Fruit fly (Drosophila melanogaster) whole organism, embryonic: ENCODE results near the gene CG10730.

Experiments used
- Awh ChIP-seq: fragments of 200-800 bp; sonication (Bioruptor generic); IDR thresholded peaks from 2 replicates; pipeline ENCODE4, ENCODE4 v1.3.6; 2022; ENCODE audit warnings: missing biosample characterization, missing genetic modification characterization
- CG10431 ChIP-seq: fragments of 200-800 bp; sonication (Bioruptor generic); optimal IDR thresholded peaks from 3 replicates; lab custom pipeline; 2018; ENCODE audit warnings: missing biosample characterization, mild to moderate bottlenecking, missing genetic modification characterization
- CG10543 ChIP-seq: fragments of 200-800 bp; sonication (Bioruptor generic); optimal IDR thresholded peaks from 3 replicates; lab custom pipeline; 2017; ENCODE audit warnings: missing biosample characterization, mild to moderate bottlenecking, missing genetic modification characterization, moderate library complexity
- CG10654 ChIP-seq: fragments of 200-800 bp; sonication (Bioruptor generic); optimal IDR thresholded peaks from 2 replicates; lab custom pipeline; 2016; ENCODE audit warnings: missing biosample characterization, missing genetic modification characterization
- CG11696 ChIP-seq: fragments of 200-800 bp; sonication (Bioruptor generic); IDR thresholded peaks from 2 replicates; pipeline ENCODE4 v1.3.6; 2022; ENCODE audit warnings: missing biosample characterization, missing genetic modification characterization
- CG12744 ChIP-seq: fragments of 200-800 bp; sonication (Bioruptor generic); optimal IDR thresholded peaks from 2 replicates; lab custom pipeline; 2016; ENCODE audit warnings: missing biosample characterization, missing genetic modification characterization
- CG13894 ChIP-seq: fragments of 200-800 bp; sonication (Bioruptor generic); optimal IDR thresholded peaks from 3 replicates; lab custom pipeline; 2018; ENCODE audit warnings: missing biosample characterization, mild to moderate bottlenecking, missing genetic modification characterization, moderate library complexity
- CG14710 ChIP-seq: fragments of 200-800 bp; sonication (Bioruptor generic); optimal IDR thresholded peaks from 3 replicates; lab custom pipeline; 2019; ENCODE audit warnings: missing biosample characterization, mild to moderate bottlenecking, missing genetic modification characterization, moderate library complexity
- CG15601 ChIP-seq: fragments of 200-800 bp; sonication (Bioruptor generic); optimal IDR thresholded peaks from 3 replicates; lab custom pipeline; 2019; ENCODE audit warnings: missing biosample characterization, mild to moderate bottlenecking, missing genetic modification characterization, moderate library complexity
- CG2120 ChIP-seq: fragments of 200-800 bp; sonication (Bioruptor generic); optimal IDR thresholded peaks from 3 replicates; lab custom pipeline; 2016; ENCODE audit warnings: missing biosample characterization, missing genetic modification characterization
- CG2129 ChIP-seq: fragments of 200-800 bp; sonication (Bioruptor generic); IDR thresholded peaks from 2 replicates; pipeline ENCODE4 v1.3.6; 2022; ENCODE audit warnings: missing biosample characterization, missing genetic modification characterization; ENCODE audit not compliant: partially characterized antibody
- CG2202 ChIP-seq: fragments of 200-800 bp; sonication (Bioruptor generic); optimal IDR thresholded peaks from 2 replicates; lab custom pipeline; 2018; ENCODE audit warnings: missing biosample characterization, mild to moderate bottlenecking, missing genetic modification characterization
- CG31365 ChIP-seq: fragments of 200-800 bp; sonication (Bioruptor generic); optimal IDR thresholded peaks from 2 replicates; lab custom pipeline; 2018; ENCODE audit warnings: missing biosample characterization, mild to moderate bottlenecking, missing genetic modification characterization
- CG3407 ChIP-seq: fragments of 200-800 bp; sonication (Bioruptor generic); optimal IDR thresholded peaks from 2 replicates; lab custom pipeline; 2018; ENCODE audit warnings: missing biosample characterization, mild to moderate bottlenecking, missing genetic modification characterization
- CG4328 ChIP-seq: fragments of 200-800 bp; sonication (Bioruptor generic); optimal IDR thresholded peaks from 3 replicates; lab custom pipeline; 2017; ENCODE audit warnings: missing biosample characterization, missing genetic modification reagents, missing genetic modification characterization
- CG43689 ChIP-seq: fragments of 200-800 bp; sonication (Bioruptor generic); IDR thresholded peaks from 2 replicates; pipeline ENCODE4 v1.3.6; 2022; ENCODE audit warnings: missing biosample characterization, missing genetic modification characterization
- CG6254 ChIP-seq: fragments of 200-800 bp; sonication (Bioruptor generic); optimal IDR thresholded peaks from 3 replicates; lab custom pipeline; 2017; ENCODE audit warnings: mild to moderate bottlenecking, missing biosample characterization, missing genetic modification reagents, missing genetic modification characterization
- CG6272 ChIP-seq: fragments of 200-800 bp; sonication (Bioruptor generic); IDR thresholded peaks from 2 replicates; pipeline ENCODE4 v1.3.6; 2022; ENCODE audit warnings: missing biosample characterization, missing genetic modification characterization
- CG7556 ChIP-seq: fragments of 200-800 bp; sonication (Bioruptor generic); optimal IDR thresholded peaks from 2 replicates; lab custom pipeline; 2017; ENCODE audit warnings: missing biosample characterization, mild to moderate bottlenecking, missing genetic modification characterization
- CG7745 ChIP-seq: fragments of 200-800 bp; sonication (Bioruptor generic); optimal IDR thresholded peaks from 2 replicates; lab custom pipeline; 2018; ENCODE audit warnings: missing biosample characterization, mild to moderate bottlenecking, missing genetic modification characterization, moderate library complexity
- CG8944 ChIP-seq: fragments of 200-800 bp; sonication (Bioruptor generic); optimal IDR thresholded peaks from 3 replicates; lab custom pipeline; 2016; ENCODE audit warnings: missing biosample characterization, missing genetic modification characterization
- Doc3 ChIP-seq: fragments of 200-800 bp; sonication (Bioruptor generic); IDR thresholded peaks from 3 replicates; pipeline ENCODE4 v1.3.6; 2022; ENCODE audit warnings: missing biosample characterization, missing genetic modification characterization; ENCODE audit not compliant: partially characterized antibody
- Lpt ChIP-seq: fragments of >200 bp; optimal IDR thresholded peaks from 2 replicates; lab custom pipeline; 2018; ENCODE audit warnings: missing biosample characterization, missing genetic modification characterization
- Mad ChIP-seq: fragments of 200-800 bp; sonication (Bioruptor generic); optimal IDR thresholded peaks from 2 replicates; lab custom pipeline; 2016; ENCODE audit warnings: missing biosample characterization, missing genetic modification characterization
- Nf-YA ChIP-seq: fragments of 200-800 bp; sonication (Bioruptor generic); IDR thresholded peaks from 2 replicates; pipeline ENCODE4 v1.3.6; 2022; ENCODE audit warnings: missing biosample characterization, missing genetic modification characterization
- chn ChIP-seq: fragments of 200-800 bp; sonication (Bioruptor generic); optimal IDR thresholded peaks from 2 replicates; lab custom pipeline; 2016; ENCODE audit warnings: missing biosample characterization, missing genetic modification characterization
- fd96Cb ChIP-seq: fragments of 200-800 bp; sonication (Bioruptor generic); optimal IDR thresholded peaks from 2 replicates; lab custom pipeline; 2018; ENCODE audit warnings: missing biosample characterization, mild to moderate bottlenecking, missing genetic modification characterization, moderate library complexity
- h ChIP-seq: fragments of >200 bp; optimal IDR thresholded peaks from 2 replicates; lab custom pipeline; 2017
- insv ChIP-seq, 2 experiments: fragments of 200-800 bp; sonication (Bioruptor generic); optimal IDR thresholded peaks; 3 replicates each; lab custom pipeline; 2016 to 2018; ENCODE audit warnings: missing biosample characterization in 2 of 2, missing genetic modification characterization in 2 of 2
- inv ChIP-seq: fragments of 200-800 bp; sonication (Bioruptor generic); IDR thresholded peaks from 2 replicates; pipeline ENCODE4 v1.3.6; 2022; ENCODE audit warnings: missing biosample characterization, missing genetic modification characterization; ENCODE audit not compliant: partially characterized antibody
- jumu ChIP-seq: fragments of 200-800 bp; sonication (Bioruptor generic); optimal IDR thresholded peaks from 3 replicates; lab custom pipeline; 2016; ENCODE audit warnings: missing biosample characterization, missing genetic modification characterization
- lola ChIP-seq, 3 experiments: fragments of >200 bp in 2 of 3; fragments of 200-800 bp in 1 of 3; sonication (Bioruptor generic) in 1 of 3; optimal IDR thresholded peaks; 2 replicates each; lab custom pipeline; 2017 to 2019; ENCODE audit warnings: missing biosample characterization in 3 of 3, missing genetic modification characterization in 3 of 3, mild to moderate bottlenecking in 1 of 3, moderate library complexity in 1 of 3
- nau ChIP-seq: fragments of 200-800 bp; sonication (Bioruptor generic); optimal IDR thresholded peaks from 3 replicates; lab custom pipeline; 2017; ENCODE audit warnings: missing biosample characterization, mild to moderate bottlenecking, missing genetic modification characterization, missing genetic modification reagents
- otp ChIP-seq: fragments of 200-800 bp; sonication (Bioruptor generic); IDR thresholded peaks from 3 replicates; pipeline ENCODE4, ENCODE4 v1.3.6; 2022; ENCODE audit warnings: missing biosample characterization, missing genetic modification characterization
- pho ChIP-seq: fragments of 200-800 bp; sonication (Bioruptor generic); optimal IDR thresholded peaks from 2 replicates; lab custom pipeline; 2016; ENCODE audit warnings: missing biosample characterization, missing genetic modification characterization
- prd ChIP-seq, 3 experiments: fragments of >200 bp in 2 of 3; fragments of 200-800 bp in 1 of 3; sonication (Bioruptor generic) in 1 of 3; optimal IDR thresholded peaks in 2 of 3; IDR thresholded peaks in 1 of 3; 2 replicates in 2 of 3; 3 replicates in 1 of 3; pipeline versions ENCODE4 v1.3.6 to Lab custom; 2017 to 2022; ENCODE audit warnings: missing biosample characterization in 1 of 3, missing genetic modification characterization in 1 of 3
- pros ChIP-seq: fragments of 200-800 bp; sonication (Bioruptor generic); optimal IDR thresholded peaks from 3 replicates; lab custom pipeline; 2019; ENCODE audit warnings: missing biosample characterization, mild to moderate bottlenecking, missing genetic modification characterization, moderate library complexity
- psq ChIP-seq: fragments of 200-800 bp; sonication (Bioruptor generic); optimal IDR thresholded peaks from 2 replicates; lab custom pipeline; 2017; ENCODE audit warnings: missing biosample characterization, missing genetic modification characterization
- ranshi ChIP-seq: fragments of 200-800 bp; sonication (Bioruptor generic); IDR thresholded peaks from 2 replicates; pipeline ENCODE4 v1.3.6; 2022; ENCODE audit warnings: missing biosample characterization, missing genetic modification characterization
- rib ChIP-seq: fragments of 200-800 bp; sonication (Bioruptor generic); IDR thresholded peaks from 2 replicates; pipeline ENCODE4 v1.3.6; 2022; ENCODE audit warnings: missing biosample characterization, missing genetic modification characterization
- row ChIP-seq: fragments of 200-800 bp; sonication (Bioruptor generic); IDR thresholded peaks from 3 replicates; pipeline ENCODE4 v1.3.6; 2022; ENCODE audit warnings: missing biosample characterization, missing genetic modification characterization
- sd ChIP-seq: fragments of 200-800 bp; sonication (Bioruptor generic); optimal IDR thresholded peaks from 3 replicates; lab custom pipeline; 2018; ENCODE audit warnings: missing biosample characterization, mild to moderate bottlenecking, missing genetic modification characterization, moderate library complexity
- shn ChIP-seq: fragments of 200-800 bp; sonication (Bioruptor generic); optimal IDR thresholded peaks from 3 replicates; lab custom pipeline; 2016; ENCODE audit warnings: missing biosample characterization, missing genetic modification characterization
- sim ChIP-seq: fragments of 200-800 bp; sonication (Bioruptor generic); IDR thresholded peaks from 2 replicates; pipeline ENCODE4 v1.3.6; 2022; ENCODE audit warnings: missing biosample characterization, missing genetic modification characterization
- slp2 ChIP-seq: fragments of 200-800 bp; sonication (Bioruptor generic); optimal IDR thresholded peaks from 2 replicates; lab custom pipeline; 2016; ENCODE audit warnings: missing biosample characterization, missing genetic modification characterization
- sug ChIP-seq: fragments of 200-800 bp; optimal IDR thresholded peaks from 2 replicates; lab custom pipeline; 2019; ENCODE audit warnings: missing biosample characterization, mild to moderate bottlenecking, missing genetic modification characterization, moderate library complexity
- tx ChIP-seq: fragments of 200-800 bp; sonication (Bioruptor generic); optimal IDR thresholded peaks from 2 replicates; lab custom pipeline; 2016; ENCODE audit warnings: missing biosample characterization, missing genetic modification characterization
- unpg ChIP-seq: fragments of 200-800 bp; sonication (Bioruptor generic); optimal IDR thresholded peaks from 3 replicates; lab custom pipeline; 2018; ENCODE audit warnings: missing biosample characterization, mild to moderate bottlenecking, missing genetic modification characterization, moderate library complexity

The CG10730 gene

dm6 chr2L:20120388-20121232 is 48.6 kb upstream of the CG10730 start (continued):
- peak; percentile 61 for TF ChIP-seq rib
- TF ChIP-seq CG10543 (GFP tag; lab: Kevin White, UChicago), result peak; percentile 29
- TF ChIP-seq insv (GFP tag; optimal IDR thresholded peaks at IDR 0.05; lab: Kevin White, UChicago), result no peak
- peak; percentile 54 for TF ChIP-seq CG4328 (GFP tag; lab: Kevin White, UChicago)
- peak; percentile 78 for TF ChIP-seq Doc3 (GFP tag; lab: Robert Waterston, UW)
- TF ChIP-seq CG13894 (tag; lab: Kevin White, UChicago), result peak; percentile 61
- peak; percentile 40 for TF ChIP-seq nau (GFP tag; lab: Kevin White, UChicago)
- TF ChIP-seq row (GFP tag; lab: Robert Waterston, UW), result peak; percentile 76
- TF ChIP-seq tx (GFP tag; lab: Kevin White, UChicago), result peak; percentile 87
- peak; percentile 90 for TF ChIP-seq otp (GFP tag; lab: Robert Waterston, UW)
- peak; percentile 80 for TF ChIP-seq psq
- peak; percentile 26 for TF ChIP-seq CG6254 (GFP tag; lab: Kevin White, UChicago)
- peak; percentile 72 for TF ChIP-seq unpg (GFP tag; lab: Kevin White, UChicago)
- TF ChIP-seq CG2120, result peak; percentile 93
- no peak for TF ChIP-seq CG10431 (GFP tag; lab: Kevin White, UChicago)
- TF ChIP-seq slp2, result peak; percentile 90
- TF ChIP-seq CG2202, result peak; percentile 47
- peak; percentile 75 for TF ChIP-seq fd96Cb (tag; lab: Kevin White, UChicago)
- peak; percentile 91 for TF ChIP-seq Awh (GFP tag; lab: Robert Waterston, UW)
- TF ChIP-seq CG14710 (tag; lab: Kevin White, UChicago), result peak; percentile 76
- TF ChIP-seq CG11696 (GFP tag; lab: Robert Waterston, UW), result no peak
- TF ChIP-seq Nf-YA, result peak; percentile 78
- TF ChIP-seq CG12744 (GFP tag; lab: Kevin White, UChicago), result peak; percentile 86
- no peak for TF ChIP-seq h (lab: Kevin White, UChicago)
- peak; percentile 14 for TF ChIP-seq CG31365 (tag; lab: Kevin White, UChicago)
- peak; percentile 79 for TF ChIP-seq pho (GFP tag; lab: Kevin White, UChicago)
- peak; percentile 70 for TF ChIP-seq CG7556 (GFP tag; lab: Kevin White, UChicago)
- peak; percentile 64 for TF ChIP-seq CG15601 (tag; lab: Kevin White, UChicago)
- peak; percentile 96 for TF ChIP-seq CG8944 (GFP tag; lab: Kevin White, UChicago)
- TF ChIP-seq CG10654 (GFP tag; lab: Kevin White, UChicago), result peak; percentile 89
- peak; percentile 60 for TF ChIP-seq CG43689 (GFP tag; lab: Robert Waterston, UW)
- peak; percentile 89 for TF ChIP-seq chn
- TF ChIP-seq sug (tag; lab: Kevin White, UChicago), result peak; percentile 85
- peak; percentile 84 for TF ChIP-seq CG2129
- peak; percentile 91 for TF ChIP-seq shn (GFP tag; lab: Kevin White, UChicago)
- TF ChIP-seq sd (tag; lab: Kevin White, UChicago), result no peak
- peak; percentile 67 for TF ChIP-seq inv (GFP tag; lab: Robert Waterston, UW)
- peak; percentile 86 for TF ChIP-seq CG6272 (GFP tag; lab: Robert Waterston, UW)
- peak in 1 of 3 experiments; percentile 70 for TF ChIP-seq lola (GFP tag; optimal IDR thresholded peaks at IDR 0.05; lab: Kevin White, UChicago)
- peak; percentile 76 for TF ChIP-seq Mad (GFP tag; lab: Kevin White, UChicago)
- peak; percentile 93 for TF ChIP-seq jumu (GFP tag; lab: Kevin White, UChicago)
- TF ChIP-seq Lpt (GFP tag; lab: Kevin White, UChicago), result no peak
- peak; percentile 51; the same call in 1 of the 2 replicates for TF ChIP-seq sim (GFP tag; lab: Robert Waterston, UW)
- TF ChIP-seq CG3407 (GFP tag; lab: Kevin White, UChicago), result peak; percentile 68
- TF ChIP-seq prd (optimal IDR thresholded peaks at IDR 0.05; lab: Kevin White, UChicago), result no peak
- peak; percentile 95 for TF ChIP-seq prd (GFP tag; IDR thresholded peaks at IDR 0.05; lab: Robert Waterston, UW)
- TF ChIP-seq CG7745 (tag; lab: Kevin White, UChicago), result no peak
- peak; percentile 94 for TF ChIP-seq ranshi (GFP tag; lab: Robert Waterston, UW)
- TF ChIP-seq pros (GFP tag; lab: Kevin White, UChicago), result no peak
